Fruit fly (Drosophila melanogaster): ENCODE measurements around the gene CG16972.
A peak's percentile ranks its signal among the peaks of the same experiment; 100 is the strongest.

The CG16972 gene

DNA sequence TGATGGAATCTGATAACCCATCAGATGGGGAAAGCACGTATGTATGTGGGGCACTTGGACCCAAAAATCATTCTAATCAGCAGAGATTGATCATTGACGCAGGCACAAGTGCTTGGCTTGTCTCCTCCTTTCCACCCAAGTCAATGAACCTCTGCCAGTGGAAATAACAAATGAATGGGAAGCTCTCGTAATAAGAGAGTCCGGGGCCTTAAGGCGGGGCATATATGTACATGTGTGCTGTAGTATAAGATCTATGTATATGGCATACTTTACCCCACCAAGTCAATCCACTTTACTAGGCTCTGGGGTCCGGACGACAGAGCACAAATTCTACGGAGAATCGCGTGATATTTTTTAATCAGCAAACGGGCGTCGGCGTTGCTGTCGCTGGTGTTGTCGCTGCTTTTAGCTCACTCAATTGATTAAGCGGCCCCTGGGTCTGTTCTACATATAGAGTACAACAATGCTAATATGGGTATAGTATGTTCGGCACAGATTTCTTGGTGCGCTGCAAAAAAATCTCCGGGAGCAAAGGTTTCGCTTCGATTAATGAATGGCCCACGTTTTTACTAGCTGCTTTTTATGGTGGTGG, 3.1 kb upstream of the CG16972 start:
- no peak for TF ChIP-seq Hr96 (GFP tag; optimal IDR thresholded peaks at IDR 0.05)
- peak; percentile 79 for TF ChIP-seq CG7045 (GFP tag; optimal IDR thresholded peaks at IDR 0.05)
- peak; percentile 22 for TF ChIP-seq CG11617 (GFP tag; optimal IDR thresholded peaks at IDR 0.05)
- TF ChIP-seq CG14711 (tag; optimal IDR thresholded peaks at IDR 0.05): peak; percentile 43
- TF ChIP-seq Crg-1 (GFP tag; optimal IDR thresholded peaks at IDR 0.05): peak; percentile 40
- TF ChIP-seq bab1 (GFP tag; optimal IDR thresholded peaks at IDR 0.05): peak; percentile 23
- peak; percentile 63 for TF ChIP-seq Mnt (GFP tag; optimal IDR thresholded peaks at IDR 0.05)
- peak; percentile 1 for TF ChIP-seq toe (GFP tag; optimal IDR thresholded peaks at IDR 0.05)
- TF ChIP-seq kay (GFP tag; ENCODE audit: borderline replicate concordance): no peak
- TF ChIP-seq CG33017 (tag; optimal IDR thresholded peaks at IDR 0.05): peak; percentile 78
- peak; percentile 30 for TF ChIP-seq tj (GFP tag; optimal IDR thresholded peaks at IDR 0.05)
- TF ChIP-seq pad (GFP tag; optimal IDR thresholded peaks at IDR 0.05): peak; percentile 72
- TF ChIP-seq CG12768 (GFP tag; optimal IDR thresholded peaks at IDR 0.05): peak; percentile 93
- TF ChIP-seq CG5204 (GFP tag; optimal IDR thresholded peaks at IDR 0.05): no peak
- peak; percentile 51 for TF ChIP-seq CG7101 (tag; optimal IDR thresholded peaks at IDR 0.05)
- peak; percentile 41 for TF ChIP-seq CG1620 (GFP tag; optimal IDR thresholded peaks at IDR 0.05)
- TF ChIP-seq cnc (optimal IDR thresholded peaks at IDR 0.05): no peak
- TF ChIP-seq cic (GFP tag; optimal IDR thresholded peaks at IDR 0.05): peak; percentile 99
- no peak for TF ChIP-seq ovo (GFP tag; optimal IDR thresholded peaks at IDR 0.05)
- no peak for TF ChIP-seq Clk (GFP tag; optimal IDR thresholded peaks at IDR 0.05)

DNA sequence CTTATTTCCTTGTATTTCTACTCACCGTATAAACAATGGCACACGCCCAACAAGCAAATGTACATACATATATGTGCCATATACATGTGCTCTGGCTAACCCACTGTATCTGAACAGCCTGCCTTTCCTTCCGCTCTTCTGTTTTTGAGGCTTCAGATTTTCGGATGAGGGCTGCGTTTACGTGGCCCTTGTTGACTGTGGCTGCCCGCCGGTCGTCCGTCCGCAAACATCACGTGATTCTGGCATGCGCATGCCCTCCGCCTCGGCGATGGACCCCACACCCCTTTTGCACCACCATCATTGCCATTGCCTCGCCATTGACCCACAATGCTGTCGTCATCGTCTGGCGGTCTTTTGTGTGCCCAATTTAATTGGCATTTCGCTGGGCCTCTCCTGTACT, 2.2 kb upstream of the CG16972 start:
- TF ChIP-seq bab1 (GFP tag; optimal IDR thresholded peaks at IDR 0.05) (no peak), CG5204 (GFP tag; optimal IDR thresholded peaks at IDR 0.05) (no peak), CG7045 (GFP tag; optimal IDR thresholded peaks at IDR 0.05) (peak; percentile 57), Crg-1 (GFP tag; optimal IDR thresholded peaks at IDR 0.05) (peak; percentile 31), Mnt (GFP tag; optimal IDR thresholded peaks at IDR 0.05) (peak; percentile 72), tj (GFP tag; optimal IDR thresholded peaks at IDR 0.05) (peak; percentile 48), CG11617 (GFP tag; optimal IDR thresholded peaks at IDR 0.05) (peak; percentile 15), CG14711 (tag; optimal IDR thresholded peaks at IDR 0.05) (peak; percentile 36), toe (GFP tag; optimal IDR thresholded peaks at IDR 0.05) (no peak), CG7101 (tag; optimal IDR thresholded peaks at IDR 0.05) (no peak), ovo (GFP tag; optimal IDR thresholded peaks at IDR 0.05) (no peak), CG1620 (GFP tag; optimal IDR thresholded peaks at IDR 0.05) (peak; percentile 40), CG33017 (tag; optimal IDR thresholded peaks at IDR 0.05) (peak; percentile 30), Clk (GFP tag; optimal IDR thresholded peaks at IDR 0.05) (no peak), cnc (optimal IDR thresholded peaks at IDR 0.05) (no peak), cic (GFP tag; optimal IDR thresholded peaks at IDR 0.05) (peak; percentile 54), pad (GFP tag; optimal IDR thresholded peaks at IDR 0.05) (peak; percentile 22), Hr96 (GFP tag; optimal IDR thresholded peaks at IDR 0.05) (no peak), CG12768 (GFP tag; optimal IDR thresholded peaks at IDR 0.05) (peak; percentile 64), kay (GFP tag; ENCODE audit: borderline replicate concordance) (no peak)

DNA sequence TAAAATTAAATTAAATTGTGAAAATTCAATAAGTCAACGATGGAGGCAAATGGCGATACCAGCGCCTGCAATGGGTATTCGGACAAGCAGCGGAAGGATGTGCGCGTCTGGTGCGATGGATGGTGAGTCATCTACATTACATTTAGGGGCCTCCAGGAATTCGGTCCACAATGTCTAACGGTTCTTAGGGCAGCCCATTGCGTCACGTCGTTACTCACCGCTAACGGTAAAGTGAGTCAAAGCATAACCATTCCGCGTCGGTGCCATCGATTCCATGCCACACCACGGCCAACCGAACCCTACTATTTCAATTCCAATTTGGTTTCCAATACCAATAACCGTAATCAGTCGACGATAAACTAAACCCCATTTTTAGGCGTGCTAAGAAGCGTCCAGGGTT, 1.1 kb upstream of the CG16972 start:
- TF ChIP-seq ovo (GFP tag; optimal IDR thresholded peaks at IDR 0.05) (peak; percentile 70), Hr96 (GFP tag; optimal IDR thresholded peaks at IDR 0.05) (no peak)

DNA sequence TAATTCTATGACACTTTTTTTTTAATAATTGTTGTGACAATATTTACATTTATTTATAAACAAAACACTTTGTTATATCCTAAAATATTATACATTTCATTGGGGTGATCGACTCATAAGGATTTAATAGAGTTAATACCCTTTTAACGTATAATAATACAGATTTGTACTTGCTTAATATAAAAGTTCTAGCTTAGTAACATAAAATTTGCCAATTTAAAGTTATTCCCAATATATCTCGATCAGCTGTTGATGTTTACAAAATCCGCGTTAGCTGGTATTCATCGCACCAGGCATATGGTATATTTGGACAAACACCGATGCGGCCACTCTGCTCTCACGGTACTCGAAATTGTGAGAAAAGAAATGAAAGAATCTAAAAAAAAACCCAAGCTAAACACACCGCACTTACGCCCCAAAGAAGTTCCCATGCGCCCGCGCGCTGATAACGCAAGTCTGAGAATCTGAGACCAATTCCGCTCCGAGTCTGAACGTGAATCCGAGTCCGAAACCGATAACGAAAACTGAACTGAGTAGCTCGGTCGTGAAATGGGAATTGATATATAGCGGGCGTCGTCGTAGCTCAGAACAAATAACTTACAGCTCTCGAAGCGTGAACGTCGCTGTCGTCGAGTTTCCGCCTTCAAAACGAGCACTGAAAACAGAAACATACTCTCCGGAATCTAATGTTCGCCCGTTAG, 492 bp upstream of the CG16972 start, which contains the start of gene Pect:
Gene Pect, plus strand, starts transcription at position 326 of the 701 bp plus-strand sequence.
- TF ChIP-seq CG14711 (tag; optimal IDR thresholded peaks at IDR 0.05) (no peak), Mnt (GFP tag; optimal IDR thresholded peaks at IDR 0.05) (peak; percentile 93), tj (GFP tag; optimal IDR thresholded peaks at IDR 0.05) (peak; percentile 44), Crg-1 (GFP tag; optimal IDR thresholded peaks at IDR 0.05) (peak; percentile 35), CG5204 (GFP tag; optimal IDR thresholded peaks at IDR 0.05) (no peak), CG33017 (tag; optimal IDR thresholded peaks at IDR 0.05) (peak; percentile 74), CG12768 (GFP tag; optimal IDR thresholded peaks at IDR 0.05) (peak; percentile 43), Clk (GFP tag; optimal IDR thresholded peaks at IDR 0.05) (no peak), kay (GFP tag; ENCODE audit: borderline replicate concordance) (no peak), CG11617 (GFP tag; optimal IDR thresholded peaks at IDR 0.05) (peak; percentile 37), bab1 (GFP tag; optimal IDR thresholded peaks at IDR 0.05) (peak; percentile 12), cnc (optimal IDR thresholded peaks at IDR 0.05) (no peak), CG7101 (tag; optimal IDR thresholded peaks at IDR 0.05) (peak; percentile 81), cic (GFP tag; optimal IDR thresholded peaks at IDR 0.05) (peak; percentile 93), pad (GFP tag; optimal IDR thresholded peaks at IDR 0.05) (no peak), toe (GFP tag; optimal IDR thresholded peaks at IDR 0.05) (no peak), Hr96 (GFP tag; optimal IDR thresholded peaks at IDR 0.05) (no peak), CG1620 (GFP tag; optimal IDR thresholded peaks at IDR 0.05) (peak; percentile 37)

DNA sequence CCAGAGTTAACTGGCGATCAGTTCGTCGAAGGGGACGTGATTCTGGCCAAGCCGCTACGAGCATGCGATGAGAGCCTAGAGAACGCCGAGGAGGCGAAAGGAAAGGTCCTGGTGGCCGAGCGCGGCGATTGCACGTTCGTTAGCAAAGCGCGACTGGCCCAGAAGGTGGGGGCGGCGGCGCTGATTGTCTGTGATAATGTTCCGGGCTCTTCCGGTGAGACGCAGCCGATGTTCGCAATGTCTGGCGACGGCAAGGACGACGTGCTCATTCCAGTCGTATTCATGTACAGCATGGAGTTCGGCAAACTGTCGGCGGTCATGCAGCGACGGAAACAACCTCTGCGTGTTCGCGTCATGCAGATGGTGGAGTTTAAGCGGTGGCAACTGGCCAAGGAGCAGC, 7.3 kb downstream of the CG16972 start:
- TF ChIP-seq ovo (GFP tag; optimal IDR thresholded peaks at IDR 0.05) (no peak), Mnt (GFP tag; optimal IDR thresholded peaks at IDR 0.05) (no peak), toe (GFP tag; optimal IDR thresholded peaks at IDR 0.05) (no peak)

DNA sequence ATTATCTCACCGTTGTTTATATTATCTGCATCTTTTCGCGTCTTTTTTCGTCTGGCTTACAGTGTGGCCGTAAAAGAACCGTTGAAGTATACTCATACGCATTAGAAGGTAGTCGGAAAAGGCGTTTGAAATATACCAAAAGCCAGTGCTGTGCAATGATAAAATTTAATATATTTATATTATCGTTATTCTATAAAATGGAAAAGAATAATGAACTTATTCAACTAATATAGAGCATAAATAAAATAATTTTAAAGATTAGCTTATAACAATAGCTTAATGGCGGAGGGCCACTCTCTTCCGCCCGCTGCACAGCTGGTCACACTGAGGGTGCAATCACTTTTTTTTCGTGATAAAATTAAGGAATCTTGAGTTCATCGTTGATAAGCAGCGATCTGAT, 11.2 kb downstream of the CG16972 start, which contains the start of the genes CG16974 and Edem2:
Gene CG16974, minus strand, starts transcription at position 86 of the 400 bp plus-strand sequence.
Gene Edem2, plus strand, starts transcription at position 308 of the 400 bp plus-strand sequence.
- peak; percentile 88 for TF ChIP-seq CG7101 (tag; optimal IDR thresholded peaks at IDR 0.05)
- peak; percentile 66 for TF ChIP-seq cic (GFP tag; optimal IDR thresholded peaks at IDR 0.05)
- TF ChIP-seq Hr96 (GFP tag; optimal IDR thresholded peaks at IDR 0.05): no peak
- TF ChIP-seq kay (GFP tag; ENCODE audit: borderline replicate concordance): no peak
- TF ChIP-seq CG33017 (tag; optimal IDR thresholded peaks at IDR 0.05): peak; percentile 77
- peak; percentile 81 for TF ChIP-seq CG14711 (tag; optimal IDR thresholded peaks at IDR 0.05)
- TF ChIP-seq Clk (GFP tag; optimal IDR thresholded peaks at IDR 0.05): peak; percentile 11
- TF ChIP-seq pad (GFP tag; optimal IDR thresholded peaks at IDR 0.05): peak; percentile 67
- no peak for TF ChIP-seq toe (GFP tag; optimal IDR thresholded peaks at IDR 0.05)
- TF ChIP-seq cnc (optimal IDR thresholded peaks at IDR 0.05): no peak
- TF ChIP-seq bab1 (GFP tag; optimal IDR thresholded peaks at IDR 0.05): peak; percentile 86
- peak; percentile 48 for TF ChIP-seq tj (GFP tag; optimal IDR thresholded peaks at IDR 0.05)
- TF ChIP-seq CG5204 (GFP tag; optimal IDR thresholded peaks at IDR 0.05): no peak
- TF ChIP-seq Crg-1 (GFP tag; optimal IDR thresholded peaks at IDR 0.05): peak; percentile 65
- peak; percentile 77 for TF ChIP-seq CG7045 (GFP tag; optimal IDR thresholded peaks at IDR 0.05)
- TF ChIP-seq CG12768 (GFP tag; optimal IDR thresholded peaks at IDR 0.05): peak; percentile 59
- peak; percentile 72 for TF ChIP-seq CG11617 (GFP tag; optimal IDR thresholded peaks at IDR 0.05)
- peak; percentile 75 for TF ChIP-seq Mnt (GFP tag; optimal IDR thresholded peaks at IDR 0.05)
- peak; percentile 68 for TF ChIP-seq ovo (GFP tag; optimal IDR thresholded peaks at IDR 0.05)
- TF ChIP-seq CG1620 (GFP tag; optimal IDR thresholded peaks at IDR 0.05): peak; percentile 79

Measured in whole organism, adult.